Fruit fly (Drosophila melanogaster) whole organism, embryonic: Measurements from ENCODE around the gene BCAS2.
A peak's percentile ranks its signal among the peaks of the same experiment; 100 is the strongest.

Experiments used
- Awh ChIP-seq: fragments of 200-800 bp; sonication (Bioruptor generic); IDR thresholded peaks from 2 replicates; pipeline ENCODE4, ENCODE4 v1.3.6; 2022; ENCODE audit warnings: missing biosample characterization, missing genetic modification characterization
- Bdp1 ChIP-seq: fragments of 200-800 bp; sonication (Bioruptor generic); optimal IDR thresholded peaks from 3 replicates; lab custom pipeline; 2016; ENCODE audit warnings: missing biosample characterization, missing genetic modification characterization
- CG12744 ChIP-seq: fragments of 200-800 bp; sonication (Bioruptor generic); optimal IDR thresholded peaks from 2 replicates; lab custom pipeline; 2016; ENCODE audit warnings: missing biosample characterization, missing genetic modification characterization
- CG12769 ChIP-seq: fragments of 200-800 bp; sonication (Bioruptor generic); optimal IDR thresholded peaks from 2 replicates; lab custom pipeline; 2019; ENCODE audit warnings: missing biosample characterization, mild to moderate bottlenecking, missing genetic modification characterization, moderate library complexity
- CG13287 ChIP-seq: fragments of 200-800 bp; sonication (Bioruptor generic); IDR thresholded peaks from 2 replicates; pipeline ENCODE4 v1.3.6; 2022; ENCODE audit warnings: missing biosample characterization, missing genetic modification characterization; ENCODE audit not compliant: partially characterized antibody
- CG14014 ChIP-seq: fragments of 200-800 bp; sonication (Bioruptor generic); IDR thresholded peaks from 2 replicates; pipeline ENCODE4 v1.3.6; 2022; ENCODE audit warnings: missing biosample characterization, missing genetic modification characterization
- CG18764 ChIP-seq: fragments of 200-800 bp; sonication (Bioruptor generic); optimal IDR thresholded peaks from 3 replicates; lab custom pipeline; 2016; ENCODE audit warnings: missing biosample characterization, missing genetic modification characterization
- CG2129 ChIP-seq: fragments of 200-800 bp; sonication (Bioruptor generic); IDR thresholded peaks from 2 replicates; pipeline ENCODE4 v1.3.6; 2022; ENCODE audit warnings: missing biosample characterization, missing genetic modification characterization; ENCODE audit not compliant: partially characterized antibody
- CG2678 ChIP-seq: fragments of 200-800 bp; sonication (Bioruptor generic); optimal IDR thresholded peaks from 3 replicates; lab custom pipeline; 2019; ENCODE audit warnings: missing biosample characterization, mild to moderate bottlenecking, missing genetic modification characterization, moderate library complexity
- CG34422 ChIP-seq: fragments of 200-800 bp; sonication (Bioruptor generic); IDR thresholded peaks from 3 replicates; pipeline ENCODE4 v1.3.6; 2022; ENCODE audit warnings: missing biosample characterization, missing genetic modification characterization
- CG42726 ChIP-seq: fragments of 200-800 bp; sonication (Bioruptor generic); IDR thresholded peaks from 2 replicates; pipeline ENCODE4 v1.3.6; 2022; ENCODE audit warnings: missing biosample characterization, missing genetic modification characterization; ENCODE audit not compliant: partially characterized antibody
- CG4424 ChIP-seq: fragments of 200-800 bp; sonication (Bioruptor generic); optimal IDR thresholded peaks from 3 replicates; lab custom pipeline; 2016; ENCODE audit warnings: missing biosample characterization, missing genetic modification characterization
- CG4617 ChIP-seq: fragments of 200-800 bp; sonication (Bioruptor generic); optimal IDR thresholded peaks from 3 replicates; lab custom pipeline; 2016; ENCODE audit warnings: missing biosample characterization, missing genetic modification characterization, borderline replicate concordance
- CG4820 ChIP-seq: fragments of 200-800 bp; sonication (Bioruptor generic); optimal IDR thresholded peaks from 3 replicates; lab custom pipeline; 2016; ENCODE audit warnings: missing biosample characterization, missing genetic modification characterization
- CG9797 ChIP-seq: fragments of 200-800 bp; sonication (Bioruptor generic); optimal IDR thresholded peaks from 3 replicates; lab custom pipeline; 2018; ENCODE audit warnings: missing biosample characterization, mild to moderate bottlenecking, missing genetic modification characterization
- Chrac-16 ChIP-seq: fragments of 200-800 bp; sonication (Bioruptor generic); optimal IDR thresholded peaks from 3 replicates; lab custom pipeline; 2016; ENCODE audit warnings: missing biosample characterization, missing genetic modification characterization
- Dbx ChIP-seq: fragments of 200-800 bp; sonication (Bioruptor generic); IDR thresholded peaks from 3 replicates; pipeline ENCODE4 v1.3.6; 2022; ENCODE audit warnings: missing biosample characterization, missing genetic modification characterization
- HLH54F ChIP-seq: fragments of 200-800 bp; sonication (Bioruptor generic); optimal IDR thresholded peaks from 3 replicates; lab custom pipeline; 2016; ENCODE audit warnings: missing biosample characterization, missing genetic modification characterization
- HLHmδ ChIP-seq: fragments of 200-800 bp; sonication (Bioruptor generic); optimal IDR thresholded peaks from 2 replicates; lab custom pipeline; 2018; ENCODE audit warnings: missing biosample characterization, mild to moderate bottlenecking, missing genetic modification characterization, moderate library complexity
- Hr51 ChIP-seq, 2 experiments: fragments of 200-800 bp; sonication (Bioruptor generic); optimal IDR thresholded peaks; 2 replicates in 1 of 2; 3 replicates in 1 of 2; lab custom pipeline; 2016 to 2018; ENCODE audit warnings: missing biosample characterization in 2 of 2, missing genetic modification characterization in 2 of 2, mild to moderate bottlenecking in 1 of 2, moderate library complexity in 1 of 2
- MESR4 ChIP-seq: fragments of 200-800 bp; sonication (Bioruptor generic); optimal IDR thresholded peaks from 2 replicates; lab custom pipeline; 2018; ENCODE audit warnings: missing biosample characterization, mild to moderate bottlenecking, missing genetic modification characterization, moderate library complexity
- Meics ChIP-seq: fragments of 200-800 bp; sonication (Bioruptor generic); optimal IDR thresholded peaks from 2 replicates; lab custom pipeline; 2017; ENCODE audit warnings: missing biosample characterization, mild to moderate bottlenecking, missing genetic modification characterization
- Mes4 ChIP-seq: fragments of 200-800 bp; sonication (Bioruptor generic); optimal IDR thresholded peaks from 2 replicates; lab custom pipeline; 2016; ENCODE audit warnings: missing biosample characterization, missing genetic modification characterization
- Rfx ChIP-seq: fragments of 200-800 bp; sonication (Bioruptor generic); IDR thresholded peaks from 2 replicates; pipeline ENCODE4 v1.3.6; 2022; ENCODE audit warnings: missing biosample characterization, missing genetic modification characterization
- Sin3A ChIP-seq: fragments of >200 bp; optimal IDR thresholded peaks from 2 replicates; lab custom pipeline; 2018
- Six4 ChIP-seq: fragments of 200-800 bp; sonication (Bioruptor generic); optimal IDR thresholded peaks from 2 replicates; lab custom pipeline; 2016; ENCODE audit warnings: missing biosample characterization, missing genetic modification characterization
- TFAM ChIP-seq: fragments of 200-800 bp; sonication (Bioruptor generic); optimal IDR thresholded peaks from 2 replicates; lab custom pipeline; 2017; ENCODE audit warnings: missing biosample characterization, missing genetic modification characterization, inconsistent platforms
- Usf ChIP-seq: fragments of 200-800 bp; sonication (Bioruptor generic); optimal IDR thresholded peaks from 2 replicates; lab custom pipeline; 2017; ENCODE audit warnings: missing genotype, missing biosample characterization, missing genetic modification characterization
- ab ChIP-seq: fragments of 200-800 bp; sonication (Bioruptor generic); optimal IDR thresholded peaks from 2 replicates; lab custom pipeline; 2016; ENCODE audit warnings: missing biosample characterization, missing genetic modification characterization
- ato ChIP-seq: fragments of 200-800 bp; sonication (Bioruptor generic); IDR thresholded peaks from 2 replicates; pipeline ENCODE4 v1.3.6; 2022; ENCODE audit warnings: missing biosample characterization, missing genetic modification characterization; ENCODE audit not compliant: partially characterized antibody
- bab2 ChIP-seq: fragments of 200-800 bp; sonication (Bioruptor generic); optimal IDR thresholded peaks from 2 replicates; lab custom pipeline; 2016; ENCODE audit warnings: missing biosample characterization, missing genetic modification characterization
- da ChIP-seq: fragments of 200-800 bp; sonication (Bioruptor generic); optimal IDR thresholded peaks from 2 replicates; lab custom pipeline; 2016; ENCODE audit warnings: missing biosample characterization, missing genetic modification characterization
- disco-r ChIP-seq: fragments of 200-800 bp; sonication (Bioruptor generic); optimal IDR thresholded peaks from 2 replicates; lab custom pipeline; 2016; ENCODE audit warnings: missing biosample characterization, missing genetic modification characterization
- dmrt11E ChIP-seq: fragments of 200-800 bp; sonication (Bioruptor generic); optimal IDR thresholded peaks from 3 replicates; lab custom pipeline; 2018; ENCODE audit warnings: missing biosample characterization, mild to moderate bottlenecking, missing genetic modification characterization, moderate library complexity
- gce ChIP-seq: fragments of 200-800 bp; sonication (Bioruptor generic); IDR thresholded peaks from 3 replicates; pipeline ENCODE4 v1.3.6; 2022; ENCODE audit warnings: missing biosample characterization, missing genetic modification characterization
- gem ChIP-seq: fragments of 200-800 bp; sonication (Bioruptor generic); optimal IDR thresholded peaks from 2 replicates; lab custom pipeline; 2019; ENCODE audit warnings: missing biosample characterization, mild to moderate bottlenecking, missing genetic modification characterization, moderate library complexity
- hbn ChIP-seq: fragments of 200-800 bp; sonication (Bioruptor generic); IDR thresholded peaks from 2 replicates; pipeline ENCODE4 v1.3.6; 2022; ENCODE audit warnings: missing biosample characterization, missing genetic modification characterization; ENCODE audit not compliant: partially characterized antibody
- jigr1 ChIP-seq: fragments of 200-800 bp; sonication (Bioruptor generic); IDR thresholded peaks from 3 replicates; pipeline ENCODE4 v1.3.6; 2022; ENCODE audit warnings: missing biosample characterization, missing genetic modification characterization
- mld ChIP-seq: fragments of 200-800 bp; sonication (Bioruptor generic); IDR thresholded peaks from 3 replicates; pipeline ENCODE4 v1.3.6; 2022; ENCODE audit warnings: missing biosample characterization, missing genetic modification characterization; ENCODE audit not compliant: partially characterized antibody
- pb ChIP-seq: fragments of 200-800 bp; sonication (Bioruptor generic); optimal IDR thresholded peaks from 3 replicates; lab custom pipeline; 2016; ENCODE audit warnings: missing biosample characterization, missing genetic modification characterization
- pros ChIP-seq: fragments of 200-800 bp; sonication (Bioruptor generic); optimal IDR thresholded peaks from 3 replicates; lab custom pipeline; 2019; ENCODE audit warnings: missing biosample characterization, mild to moderate bottlenecking, missing genetic modification characterization, moderate library complexity
- psq ChIP-seq: fragments of 200-800 bp; sonication (Bioruptor generic); optimal IDR thresholded peaks from 2 replicates; lab custom pipeline; 2017; ENCODE audit warnings: missing biosample characterization, missing genetic modification characterization
- slou ChIP-seq: fragments of 200-800 bp; sonication (Bioruptor generic); optimal IDR thresholded peaks from 3 replicates; lab custom pipeline; 2016; ENCODE audit warnings: missing biosample characterization, missing genetic modification characterization
- slp2 ChIP-seq: fragments of 200-800 bp; sonication (Bioruptor generic); optimal IDR thresholded peaks from 2 replicates; lab custom pipeline; 2016; ENCODE audit warnings: missing biosample characterization, missing genetic modification characterization
- sug ChIP-seq: fragments of 200-800 bp; optimal IDR thresholded peaks from 2 replicates; lab custom pipeline; 2019; ENCODE audit warnings: missing biosample characterization, mild to moderate bottlenecking, missing genetic modification characterization, moderate library complexity
- tap ChIP-seq: fragments of 200-800 bp; optimal IDR thresholded peaks from 3 replicates; lab custom pipeline; 2019; ENCODE audit warnings: missing biosample characterization, mild to moderate bottlenecking, missing genetic modification characterization, moderate library complexity
- toy ChIP-seq: fragments of 200-800 bp; sonication (Bioruptor generic); IDR thresholded peaks from 2 replicates; pipeline ENCODE4 v1.3.6; 2022; ENCODE audit warnings: missing biosample characterization, missing genetic modification characterization
- ttk ChIP-seq: fragments of 200-800 bp; sonication (Bioruptor generic); IDR thresholded peaks from 2 replicates; pipeline ENCODE4 v2.1.2; 2022; ENCODE audit warnings: missing biosample characterization, missing genetic modification characterization
- unpg ChIP-seq: fragments of 200-800 bp; sonication (Bioruptor generic); optimal IDR thresholded peaks from 3 replicates; lab custom pipeline; 2018; ENCODE audit warnings: missing biosample characterization, mild to moderate bottlenecking, missing genetic modification characterization, moderate library complexity
- zfh2 ChIP-seq: fragments of 200-800 bp; sonication (Bioruptor generic); optimal IDR thresholded peaks from 2 replicates; lab custom pipeline; 2016; ENCODE audit warnings: missing biosample characterization, missing genetic modification characterization

Gene BCAS2

DNA sequence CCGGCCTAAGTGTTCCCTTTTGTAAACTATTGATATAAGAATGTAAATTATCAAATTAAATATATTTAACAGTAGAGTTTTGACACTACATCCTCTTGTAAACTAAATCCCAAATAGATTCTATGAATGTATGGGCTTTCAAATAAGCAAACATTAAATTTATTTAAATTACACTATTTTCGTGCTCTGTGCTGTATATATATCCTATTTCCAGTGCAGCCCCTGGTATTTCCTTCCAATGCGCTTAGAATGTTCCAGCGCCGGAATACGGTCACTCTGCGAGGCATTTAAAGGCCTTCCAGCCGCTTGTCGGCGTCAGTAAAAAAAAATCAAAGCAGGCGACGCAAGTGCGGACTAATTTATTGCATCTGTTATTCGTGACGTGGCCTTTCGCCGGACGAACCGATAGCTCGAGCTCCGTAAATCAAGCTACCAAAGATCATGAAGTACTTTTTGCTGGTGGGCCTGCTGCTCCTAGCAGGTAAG lies 26.3 kb upstream of the BCAS2 start, which contains the start of gene Gp93 (continued):
- TF ChIP-seq gem (tag; lab: Kevin White, UChicago) (no peak), Bdp1 (GFP tag; lab: Kevin White, UChicago) (no peak), CG18764 (GFP tag; lab: Kevin White, UChicago) (no peak), psq (GFP tag; lab: Kevin White, UChicago) (no peak), gce (GFP tag; lab: Robert Waterston, UW) (0 out of 3 replicates have a peak, but pooled peaks have one; percentile 36), da (GFP tag; lab: Kevin White, UChicago) (no peak), CG14014 (GFP tag; lab: Robert Waterston, UW) (peak; percentile 69), Rfx (GFP tag; lab: Robert Waterston, UW) (peak; percentile 80), unpg (peak; percentile 59), HLH54F (GFP tag; lab: Kevin White, UChicago) (peak; percentile 48), CG4617 (peak; percentile 6), hbn (GFP tag; lab: Robert Waterston, UW) (no peak), Dbx (GFP tag; lab: Robert Waterston, UW) (peak; percentile 52; the same call in 1 of the 3 replicates), zfh2 (GFP tag; lab: Kevin White, UChicago) (no peak), CG2678 (tag; lab: Kevin White, UChicago) (peak; percentile 69), pros (no peak), CG34422 (GFP tag; lab: Robert Waterston, UW) (peak; percentile 96; the same call in 2 of the 3 replicates), mld (GFP tag; lab: Robert Waterston, UW) (no peak), ttk (GFP tag; lab: Robert Waterston, UW) (peak; percentile 55; the same call in 1 of the 2 replicates), ab (GFP tag; lab: Kevin White, UChicago) (no peak), bab2 (peak; percentile 39), Usf (GFP tag; lab: Kevin White, UChicago) (peak; percentile 23), sug (tag; lab: Kevin White, UChicago) (peak; percentile 42), CG4820 (peak; percentile 29), CG2129 (no peak), Hr51 (GFP tag; optimal IDR thresholded peaks at IDR 0.05; lab: Kevin White, UChicago) (peak; percentile 15 to 66), disco-r (GFP tag; lab: Kevin White, UChicago) (no peak), HLHmδ (GFP tag; lab: Kevin White, UChicago) (peak; percentile 46), dmrt11E (tag; lab: Kevin White, UChicago) (peak; percentile 69), pb (GFP tag; lab: Kevin White, UChicago) (no peak), tap (tag; lab: Kevin White, UChicago) (peak; percentile 50), CG9797 (GFP tag; lab: Kevin White, UChicago) (peak; percentile 32), CG13287 (peak; percentile 47; the same call in 1 of the 2 replicates), Meics (GFP tag; lab: Kevin White, UChicago) (peak; percentile 53), Sin3A (peak; percentile 37), slou (GFP tag; lab: Kevin White, UChicago) (peak; percentile 12), TFAM (no peak), CG12744 (no peak), CG42726 (GFP tag; lab: Robert Waterston, UW) (peak; percentile 57; the same call in 1 of the 2 replicates), ato (GFP tag; lab: Robert Waterston, UW) (peak; percentile 50; the same call in 1 of the 2 replicates), Awh (GFP tag; lab: Robert Waterston, UW) (0 out of 2 replicates have a peak, but pooled peaks have one; percentile 32), slp2 (GFP tag; lab: Kevin White, UChicago) (peak; percentile 13), toy (no peak), Mes4 (no peak), jigr1 (no peak), Chrac-16 (peak; percentile 58), CG4424 (peak; percentile 50), MESR4 (GFP tag; lab: Kevin White, UChicago) (peak; percentile 87), Six4 (GFP tag; lab: Kevin White, UChicago) (peak; percentile 51), CG12769 (tag; lab: Kevin White, UChicago) (no peak)
